Worm (Caenorhabditis elegans): ENCODE data around the gene ugt-15.

- no peak for TF ChIP-seq ztf-4 (tag; optimal IDR thresholded peaks at IDR 0.05)
- TF ChIP-seq unc-62 (GFP tag; optimal IDR thresholded peaks at IDR 0.05) = no peak
- TF ChIP-seq ceh-82 (tag; optimal IDR thresholded peaks at IDR 0.05) = no peak
- TF ChIP-seq nhr-77 (tag; optimal IDR thresholded peaks at IDR 0.05) = no peak
Measured at ce11 chrV:12869948-12870347, 42.6 kb downstream of the ugt-15 start, which contains the start of gene T07F10.3.

All from whole organism, L2 larva.